Worm (Caenorhabditis elegans) whole organism, early embryonic: ENCODE measurements around the gene K09H11.6.

Source experiments
- ceh-13 ChIP-seq: fragments of 200-800 bp; sonication (Bioruptor generic); optimal IDR thresholded peaks from 2 replicates; lab custom pipeline; 2018; ENCODE audit warnings: mild to moderate bottlenecking, missing genetic modification characterization, missing compliant biosample characterization
- ceh-36 ChIP-seq: sonication (generic microtip); optimal IDR thresholded peaks from 2 replicates; lab custom pipeline; 2016; ENCODE audit warnings: missing genetic modification characterization, inconsistent platforms, missing compliant biosample characterization

DNA sequence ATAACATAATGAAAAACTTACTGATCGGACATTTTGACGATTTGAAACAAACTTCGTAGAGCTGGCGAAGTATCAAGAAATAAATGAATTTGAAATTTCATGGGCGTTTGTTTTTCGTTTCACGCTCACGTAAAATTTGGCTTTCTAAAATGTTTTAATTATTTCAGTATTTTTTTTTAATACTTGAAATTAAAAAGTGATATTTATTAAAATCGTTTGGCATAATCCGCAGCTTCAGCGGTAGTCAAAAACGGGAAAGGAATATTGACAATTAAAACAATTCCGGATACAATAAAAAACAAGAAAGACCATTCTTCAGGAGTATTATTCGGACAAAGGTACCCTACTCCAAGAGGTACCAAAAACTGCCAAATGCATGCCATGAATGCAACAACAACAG, 46.7 kb upstream of the K09H11.6 start, which contains the start of gene fbxa-183:
- TF ChIP-seq ceh-13 (GFP tag; lab: Kevin White, UChicago) (no peak), ceh-36 (tag; lab: Kevin White, UChicago) (no peak)
